Worm (Caenorhabditis elegans) whole organism, midembryonic: Measurements from ENCODE around the gene ceh-24.

ENCODE experiments used
- T22C8.4 ChIP-seq: fragments of 200-800 bp; sonication (Bioruptor generic); IDR thresholded peaks from 2 replicates; pipeline ENCODE4 v1.3.6; 2022; ENCODE audit warnings: missing genetic modification characterization, missing compliant biosample characterization
- cog-1 ChIP-seq: sonication (generic microtip); optimal IDR thresholded peaks from 2 replicates; lab custom pipeline; 2016; ENCODE audit warnings: missing genetic modification characterization, missing compliant biosample characterization
- flt-1 ChIP-seq: fragments of 200-800 bp; sonication (Bioruptor generic); IDR thresholded peaks from 2 replicates; pipeline ENCODE4 v1.3.6; 2022; ENCODE audit warnings: missing genetic modification characterization, missing compliant biosample characterization
- klf-2 ChIP-seq: fragments of 200-800 bp; sonication (Bioruptor generic); conservative IDR thresholded peaks from 2 replicates; pipeline ENCODE4 v1.3.6; 2022; ENCODE audit warnings: missing genetic modification reagents, missing genetic modification characterization, missing compliant biosample characterization
- med-1 ChIP-seq: sonication (generic microtip); optimal IDR thresholded peaks from 2 replicates; lab custom pipeline; 2017; ENCODE audit warnings: missing genetic modification characterization, mild to moderate bottlenecking, missing compliant biosample characterization, antibody characterized with exemption, missing genetic modification reagents; ENCODE audit not compliant: insufficient read depth
- ref-1 ChIP-seq: fragments of 200-800 bp; sonication (Bioruptor generic); conservative IDR thresholded peaks from 2 replicates; pipeline ENCODE4 v1.3.6; 2022; ENCODE audit warnings: missing genetic modification reagents, missing genetic modification characterization, missing compliant biosample characterization
- tab-1 ChIP-seq: fragments of 200-800 bp; sonication (Bioruptor generic); IDR thresholded peaks from 2 replicates; pipeline ENCODE4 v1.3.6; 2022; ENCODE audit warnings: missing genetic modification characterization, missing compliant biosample characterization
- ztf-23 ChIP-seq: fragments of 200-800 bp; sonication (Bioruptor generic); IDR thresholded peaks from 2 replicates; pipeline ENCODE4 v1.3.6; 2022; ENCODE audit warnings: missing genetic modification reagents, missing genetic modification characterization, missing compliant biosample characterization

ce11 chrV:13812330-13812729 lies 701 bp upstream of the ceh-24 start:
- no peak for TF ChIP-seq T22C8.4 (GFP tag; lab: Robert Waterston, UW)
- TF ChIP-seq tab-1 (GFP tag; lab: Robert Waterston, UW): no peak
- TF ChIP-seq ref-1 (GFP tag; lab: Robert Waterston, UW): no peak
- no peak for TF ChIP-seq cog-1 (tag; lab: Kevin White, UChicago)
- TF ChIP-seq flt-1 (GFP tag; lab: Robert Waterston, UW): no peak
- TF ChIP-seq ztf-23 (GFP tag; lab: Robert Waterston, UW): no peak
- no peak for TF ChIP-seq klf-2 (GFP tag; lab: Robert Waterston, UW)
- no peak for TF ChIP-seq med-1 (GFP tag; lab: Kevin White, UChicago)
